Worm (Caenorhabditis elegans): Measurements from ENCODE around the gene dhs-20.
A peak's percentile ranks its signal among the peaks of the same experiment; 100 is the strongest.

Gene dhs-20

ce11 chrV:11589433-11589832, 14.9 kb downstream of the dhs-20 start, which contains the start of gene srx-82:
srx-82 (plus strand) TSS chrV:11589733.
- TF ChIP-seq ztf-11 (tag; optimal IDR thresholded peaks at IDR 0.05) (no peak), nhr-6 (tag; optimal IDR thresholded peaks at IDR 0.05) (no peak), ceh-16 (tag; optimal IDR thresholded peaks at IDR 0.05) (no peak), elt-3 (tag; optimal IDR thresholded peaks at IDR 0.05) (no peak), unc-39 (tag; optimal IDR thresholded peaks at IDR 0.05) (no peak), mdl-1 (tag; optimal IDR thresholded peaks at IDR 0.05) (no peak), lin-11 (tag; optimal IDR thresholded peaks at IDR 0.05) (no peak), nhr-23 (tag; optimal IDR thresholded peaks at IDR 0.05) (no peak), mbf-1 (tag; optimal IDR thresholded peaks at IDR 0.05) (no peak), nhr-25 (tag; optimal IDR thresholded peaks at IDR 0.05) (no peak), ZK546.5 (tag; optimal IDR thresholded peaks at IDR 0.05) (no peak), aly-2 (tag; optimal IDR thresholded peaks at IDR 0.05) (no peak), nhr-77 (tag; optimal IDR thresholded peaks at IDR 0.05) (no peak), ceh-82 (tag; optimal IDR thresholded peaks at IDR 0.05) (no peak), lin-39 (tag; optimal IDR thresholded peaks at IDR 0.05) (no peak), sma-3 (GFP tag; optimal IDR thresholded peaks at IDR 0.05) (no peak), crh-2 (tag; optimal IDR thresholded peaks at IDR 0.05) (no peak), mab-5 (tag; optimal IDR thresholded peaks at IDR 0.05) (no peak), peb-1 (tag; optimal IDR thresholded peaks at IDR 0.05) (no peak), unc-62 (GFP tag; optimal IDR thresholded peaks at IDR 0.05) (no peak)

DNA sequence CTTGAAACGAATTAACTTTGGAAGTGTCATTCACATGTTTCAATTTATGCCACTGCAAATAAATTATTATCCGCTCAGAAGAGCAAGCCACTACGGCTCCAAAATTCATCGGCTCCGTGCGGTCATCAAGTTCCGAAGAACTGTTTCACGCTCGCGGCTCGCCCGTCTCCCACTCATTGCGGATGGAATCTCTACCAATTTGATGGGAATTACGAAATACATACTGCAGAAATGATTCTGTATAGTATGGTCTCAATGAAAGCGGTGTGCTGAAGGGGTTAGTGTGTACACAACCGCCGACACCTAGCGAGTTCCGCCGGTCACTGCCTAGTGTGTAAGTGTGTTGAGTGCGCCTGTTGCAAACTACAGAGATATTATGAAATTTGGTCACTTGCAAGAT, 19.2 kb downstream of the dhs-20 start:
- TF ChIP-seq crh-2 (tag; optimal IDR thresholded peaks at IDR 0.05) (peak; percentile 37), nhr-129 (tag; optimal IDR thresholded peaks at IDR 0.05) (no peak), nhr-21 (tag; optimal IDR thresholded peaks at IDR 0.05) (peak; percentile 49), sma-9 (GFP tag; optimal IDR thresholded peaks at IDR 0.05) (peak; percentile 84), sma-9 (tag; optimal IDR thresholded peaks at IDR 0.05) (no peak), ztf-1 (GFP tag; conservative IDR thresholded peaks at IDR 0.05) (no peak), elt-3 (tag; optimal IDR thresholded peaks at IDR 0.05) (no peak), fos-1 (tag; optimal IDR thresholded peaks at IDR 0.05) (peak; percentile 32), Y55F3AM.14 (GFP tag; optimal IDR thresholded peaks at IDR 0.05) (no peak), snpc-4 (tag; optimal IDR thresholded peaks at IDR 0.05) (peak; percentile 95), ceh-16 (tag; optimal IDR thresholded peaks at IDR 0.05) (peak; percentile 58), R02D3.7 (tag; optimal IDR thresholded peaks at IDR 0.05) (no peak), sma-3 (GFP tag; optimal IDR thresholded peaks at IDR 0.05) (peak; percentile 75)

DNA sequence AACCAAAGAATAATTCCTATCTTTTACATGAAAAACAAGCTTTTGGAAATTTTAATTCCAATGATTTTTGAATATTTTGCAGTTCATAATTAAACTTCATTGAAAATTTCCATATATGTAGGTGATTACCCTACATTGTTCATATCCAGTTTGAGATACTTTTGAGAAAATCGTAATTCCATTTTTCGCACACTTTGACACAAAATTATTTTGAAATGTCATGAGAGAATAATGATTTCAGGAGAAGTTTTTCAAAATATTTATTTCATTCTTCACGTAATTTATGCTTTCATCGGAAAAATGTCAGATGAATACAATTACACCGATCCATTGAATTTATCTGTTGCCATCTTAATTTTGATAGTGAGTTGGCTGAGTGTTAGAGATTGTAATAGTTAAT, 21.2 kb downstream of the dhs-20 start, which contains the start of gene srx-88:
TSS of gene srx-88 (plus strand) at position 301 of the 400 bp plus-strand sequence.
- no peak for TF ChIP-seq egl-27 (tag; optimal IDR thresholded peaks at IDR 0.05)
- no peak for TF ChIP-seq crh-2 (tag; optimal IDR thresholded peaks at IDR 0.05)
- no peak for TF ChIP-seq ztf-4 (tag; optimal IDR thresholded peaks at IDR 0.05)
- TF ChIP-seq snpc-4 (tag; optimal IDR thresholded peaks at IDR 0.05): no peak
- TF ChIP-seq sem-4 (tag; optimal IDR thresholded peaks at IDR 0.05): no peak
- TF ChIP-seq nhr-6 (tag; optimal IDR thresholded peaks at IDR 0.05): no peak
- no peak for TF ChIP-seq sma-3 (GFP tag; optimal IDR thresholded peaks at IDR 0.05)
- TF ChIP-seq unc-62 (GFP tag; optimal IDR thresholded peaks at IDR 0.05): no peak
- no peak for TF ChIP-seq ceh-16 (tag; optimal IDR thresholded peaks at IDR 0.05)
- TF ChIP-seq aly-2 (tag; optimal IDR thresholded peaks at IDR 0.05): no peak
- no peak for TF ChIP-seq nhr-11 (tag; optimal IDR thresholded peaks at IDR 0.05)
- no peak for TF ChIP-seq mdl-1 (tag; optimal IDR thresholded peaks at IDR 0.05)
- no peak for TF ChIP-seq peb-1 (tag; optimal IDR thresholded peaks at IDR 0.05)

ce11 chrV:11580826-11581225, 23.5 kb downstream of the dhs-20 start, which contains the start of gene srx-90:
srx-90 (plus strand) TSS chrV:11581126.
- TF ChIP-seq mab-5 (tag; optimal IDR thresholded peaks at IDR 0.05) (no peak), nhr-12 (tag; optimal IDR thresholded peaks at IDR 0.05) (no peak), nhr-237 (tag; optimal IDR thresholded peaks at IDR 0.05) (no peak)

- peak in 1 of 2 experiments; percentile 37 for TF ChIP-seq lsy-2 (tag; optimal IDR thresholded peaks at IDR 0.05)
- TF ChIP-seq fos-1 (tag; optimal IDR thresholded peaks at IDR 0.05): peak; percentile 7
- TF ChIP-seq lin-11 (tag; optimal IDR thresholded peaks at IDR 0.05): no peak
- no peak for TF ChIP-seq sma-3 (GFP tag; optimal IDR thresholded peaks at IDR 0.05)
- no peak for TF ChIP-seq nhr-25 (tag; optimal IDR thresholded peaks at IDR 0.05)
These were observed 29.8 kb downstream of the dhs-20 start for ce11 chrV:11574563-11574962.

All from whole organism, L2 larva.